Fruit fly (Drosophila melanogaster): ENCODE results near the gene CG18417.

The CG18417 gene

dm6 chr3L:7364717-7365278, 35.1 kb upstream of the CG18417 start:
- TF ChIP-seq Crg-1 (GFP tag; optimal IDR thresholded peaks at IDR 0.05) = no peak
- TF ChIP-seq bab1 (GFP tag; optimal IDR thresholded peaks at IDR 0.05) = no peak
- TF ChIP-seq Hr96 (GFP tag; optimal IDR thresholded peaks at IDR 0.05) = no peak
- no peak for TF ChIP-seq Mnt (GFP tag; optimal IDR thresholded peaks at IDR 0.05)
- no peak for TF ChIP-seq ovo (GFP tag; optimal IDR thresholded peaks at IDR 0.05)
- TF ChIP-seq CG7045 (GFP tag; optimal IDR thresholded peaks at IDR 0.05) = no peak
- no peak for TF ChIP-seq Clk (GFP tag; optimal IDR thresholded peaks at IDR 0.05)
- no peak for TF ChIP-seq toe (GFP tag; optimal IDR thresholded peaks at IDR 0.05)
- TF ChIP-seq kay (GFP tag; ENCODE audit: borderline replicate concordance) = no peak
- TF ChIP-seq cic (GFP tag; optimal IDR thresholded peaks at IDR 0.05) = no peak
- TF ChIP-seq tj (GFP tag; optimal IDR thresholded peaks at IDR 0.05) = no peak
- TF ChIP-seq CG7101 (tag; optimal IDR thresholded peaks at IDR 0.05) = no peak
- no peak for TF ChIP-seq cnc (optimal IDR thresholded peaks at IDR 0.05)
- TF ChIP-seq CG12768 (GFP tag; optimal IDR thresholded peaks at IDR 0.05) = no peak

- no peak for TF ChIP-seq bab1 (GFP tag; optimal IDR thresholded peaks at IDR 0.05)
- no peak for TF ChIP-seq CG7045 (GFP tag; optimal IDR thresholded peaks at IDR 0.05)
- peak; percentile 99 for TF ChIP-seq pad (GFP tag; optimal IDR thresholded peaks at IDR 0.05)
- TF ChIP-seq ovo (GFP tag; optimal IDR thresholded peaks at IDR 0.05) = peak; percentile 91
- TF ChIP-seq Crg-1 (GFP tag; optimal IDR thresholded peaks at IDR 0.05) = peak; percentile 7
- TF ChIP-seq cic (GFP tag; optimal IDR thresholded peaks at IDR 0.05) = peak; percentile 50
- peak; percentile 5 for TF ChIP-seq CG11617 (GFP tag; optimal IDR thresholded peaks at IDR 0.05)
- TF ChIP-seq kay (GFP tag; ENCODE audit: borderline replicate concordance) = peak; percentile 92
- TF ChIP-seq Mnt (GFP tag; optimal IDR thresholded peaks at IDR 0.05) = peak; percentile 44
Measured at dm6 chr3L:7367798-7368678, 31.8 kb upstream of the CG18417 start.

dm6 chr3L:7368934-7369333, 30.9 kb upstream of the CG18417 start, which contains the start of gene Sh3beta:
Gene Sh3beta, minus strand, starts transcription at chr3L:7369260.
- TF ChIP-seq kay (GFP tag; ENCODE audit: borderline replicate concordance) (peak; percentile 41), cnc (optimal IDR thresholded peaks at IDR 0.05) (no peak)

dm6 chr3L:7369543-7369942, 30.3 kb upstream of the CG18417 start, which contains the start of gene akirin:
Gene akirin, plus strand, starts transcription at chr3L:7369843.
- TF ChIP-seq pad (GFP tag; optimal IDR thresholded peaks at IDR 0.05) (no peak), bab1 (GFP tag; optimal IDR thresholded peaks at IDR 0.05) (no peak), ovo (GFP tag; optimal IDR thresholded peaks at IDR 0.05) (no peak), tj (GFP tag; optimal IDR thresholded peaks at IDR 0.05) (no peak), Clk (GFP tag; optimal IDR thresholded peaks at IDR 0.05) (no peak), cnc (optimal IDR thresholded peaks at IDR 0.05) (no peak), Crg-1 (GFP tag; optimal IDR thresholded peaks at IDR 0.05) (no peak), Hr96 (GFP tag; optimal IDR thresholded peaks at IDR 0.05) (no peak), CG14711 (tag; optimal IDR thresholded peaks at IDR 0.05) (no peak), toe (GFP tag; optimal IDR thresholded peaks at IDR 0.05) (no peak), CG1620 (GFP tag; optimal IDR thresholded peaks at IDR 0.05) (no peak), CG7045 (GFP tag; optimal IDR thresholded peaks at IDR 0.05) (no peak), CG12768 (GFP tag; optimal IDR thresholded peaks at IDR 0.05) (no peak), cic (GFP tag; optimal IDR thresholded peaks at IDR 0.05) (no peak)

- TF ChIP-seq pad (GFP tag; optimal IDR thresholded peaks at IDR 0.05) (peak; percentile 68), Mnt (GFP tag; optimal IDR thresholded peaks at IDR 0.05) (peak; percentile 91), CG33017 (tag; optimal IDR thresholded peaks at IDR 0.05) (no peak), CG11617 (GFP tag; optimal IDR thresholded peaks at IDR 0.05) (peak; percentile 52), bab1 (GFP tag; optimal IDR thresholded peaks at IDR 0.05) (no peak), cic (GFP tag; optimal IDR thresholded peaks at IDR 0.05) (peak; percentile 9), tj (GFP tag; optimal IDR thresholded peaks at IDR 0.05) (peak; percentile 35), CG5204 (GFP tag; optimal IDR thresholded peaks at IDR 0.05) (no peak), toe (GFP tag; optimal IDR thresholded peaks at IDR 0.05) (no peak), CG7101 (tag; optimal IDR thresholded peaks at IDR 0.05) (peak; percentile 14)
Measured at dm6 chr3L:7370231-7370882, 29.5 kb upstream of the CG18417 start.

dm6 chr3L:7371290-7371689, 28.6 kb upstream of the CG18417 start:
- TF ChIP-seq kay (GFP tag; ENCODE audit: borderline replicate concordance) = peak; percentile 46
- no peak for TF ChIP-seq cic (GFP tag; optimal IDR thresholded peaks at IDR 0.05)

dm6 chr3L:7376151-7376550, 23.7 kb upstream of the CG18417 start:
- no peak for TF ChIP-seq bab1 (GFP tag; optimal IDR thresholded peaks at IDR 0.05)
- no peak for TF ChIP-seq CG12768 (GFP tag; optimal IDR thresholded peaks at IDR 0.05)
- no peak for TF ChIP-seq Clk (GFP tag; optimal IDR thresholded peaks at IDR 0.05)
- TF ChIP-seq pad (GFP tag; optimal IDR thresholded peaks at IDR 0.05) = no peak
- TF ChIP-seq tj (GFP tag; optimal IDR thresholded peaks at IDR 0.05) = no peak
- no peak for TF ChIP-seq toe (GFP tag; optimal IDR thresholded peaks at IDR 0.05)
- no peak for TF ChIP-seq ovo (GFP tag; optimal IDR thresholded peaks at IDR 0.05)
- TF ChIP-seq CG7045 (GFP tag; optimal IDR thresholded peaks at IDR 0.05) = no peak
- no peak for TF ChIP-seq cnc (optimal IDR thresholded peaks at IDR 0.05)
- no peak for TF ChIP-seq Mnt (GFP tag; optimal IDR thresholded peaks at IDR 0.05)
- no peak for TF ChIP-seq Crg-1 (GFP tag; optimal IDR thresholded peaks at IDR 0.05)
- TF ChIP-seq CG7101 (tag; optimal IDR thresholded peaks at IDR 0.05) = no peak
- TF ChIP-seq CG33017 (tag; optimal IDR thresholded peaks at IDR 0.05) = no peak
- no peak for TF ChIP-seq CG14711 (tag; optimal IDR thresholded peaks at IDR 0.05)
- TF ChIP-seq CG11617 (GFP tag; optimal IDR thresholded peaks at IDR 0.05) = no peak
- TF ChIP-seq CG5204 (GFP tag; optimal IDR thresholded peaks at IDR 0.05) = no peak
- TF ChIP-seq CG1620 (GFP tag; optimal IDR thresholded peaks at IDR 0.05) = no peak
- no peak for TF ChIP-seq kay (GFP tag; ENCODE audit: borderline replicate concordance)
- TF ChIP-seq cic (GFP tag; optimal IDR thresholded peaks at IDR 0.05) = no peak
- no peak for TF ChIP-seq Hr96 (GFP tag; optimal IDR thresholded peaks at IDR 0.05)
